Worm (Caenorhabditis elegans) whole organism, young adult: Measurements from ENCODE around the gene nhx-9.

Source experiments
- B0019.2 ChIP-seq: fragments of 200-800 bp; sonication (Bioruptor generic); conservative IDR thresholded peaks from 2 replicates; pipeline ENCODE4 v1.3.6; 2022; ENCODE audit warnings: missing genetic modification reagents, missing genetic modification characterization, missing compliant biosample characterization
- B0336.3 ChIP-seq: fragments of 200-800 bp; sonication (Bioruptor generic); IDR thresholded peaks from 2 replicates; pipeline ENCODE4 v1.3.6; 2022; ENCODE audit warnings: missing genetic modification characterization, missing compliant biosample characterization
- C17E4.6 ChIP-seq: fragments of 200-800 bp; sonication (Bioruptor generic); IDR thresholded peaks from 2 replicates; pipeline ENCODE4 v1.3.6; 2022; ENCODE audit warnings: missing genetic modification reagents, missing genetic modification characterization, missing compliant biosample characterization
- F23B12.7 ChIP-seq: sonication (generic microtip); optimal IDR thresholded peaks from 2 replicates; lab custom pipeline; 2017; ENCODE audit warnings: missing genetic modification characterization, mild to moderate bottlenecking, missing compliant biosample characterization, antibody characterized with exemption, moderate library complexity; ENCODE audit not compliant: insufficient read depth
- F33H1.4 ChIP-seq: fragments of 200-800 bp; sonication (Bioruptor generic); IDR thresholded peaks from 2 replicates; pipeline ENCODE4 v1.3.6; 2022; ENCODE audit warnings: missing genetic modification reagents, missing genetic modification characterization, missing compliant biosample characterization
- F52B5.7 ChIP-seq: sonication (generic microtip); optimal IDR thresholded peaks from 2 replicates; lab custom pipeline; 2016; ENCODE audit warnings: mild to moderate bottlenecking, missing genetic modification characterization, missing compliant biosample characterization
- F55B11.4 ChIP-seq: sonication (generic microtip); optimal IDR thresholded peaks from 2 replicates; lab custom pipeline; 2016; ENCODE audit warnings: missing compliant biosample characterization, missing genetic modification characterization, borderline replicate concordance; ENCODE audit not compliant: insufficient read depth
- F57A8.1 ChIP-seq: fragments of 200-800 bp; sonication (Bioruptor generic); optimal IDR thresholded peaks from 2 replicates; lab custom pipeline; 2018; ENCODE audit warnings: mild to moderate bottlenecking, missing genetic modification characterization, moderate library complexity, missing compliant biosample characterization
- K12H6.12 ChIP-seq: fragments of 200-800 bp; sonication (Bioruptor generic); optimal IDR thresholded peaks from 2 replicates; lab custom pipeline; 2018; ENCODE audit warnings: mild to moderate bottlenecking, missing genetic modification characterization, missing compliant biosample characterization
- T07F8.4 ChIP-seq: sonication (generic microtip); optimal IDR thresholded peaks from 2 replicates; lab custom pipeline; 2016; ENCODE audit warnings: mild to moderate bottlenecking, missing genetic modification characterization, moderate library complexity, missing compliant biosample characterization
- T26A5.8 ChIP-seq: sonication (generic microtip); optimal IDR thresholded peaks from 2 replicates; lab custom pipeline; 2016; ENCODE audit warnings: missing genetic modification characterization, missing compliant biosample characterization
- Y67H2A.10 ChIP-seq: fragments of 200-800 bp; sonication (Bioruptor generic); conservative IDR thresholded peaks from 2 replicates; pipeline ENCODE4 v1.3.6; 2022; ENCODE audit warnings: missing genetic modification reagents, missing genetic modification characterization, missing compliant biosample characterization
- Y79H2A.3 ChIP-seq: fragments of 200-800 bp; sonication (Bioruptor generic); conservative IDR thresholded peaks from 2 replicates; pipeline ENCODE4 v1.3.6; 2022; ENCODE audit warnings: missing genetic modification reagents, missing genetic modification characterization, missing compliant biosample characterization
- ama-1 ChIP-seq, 3 experiments: fragments of 150-350 bp in 1 of 3; sonication (generic microtip) in 2 of 3; optimal IDR thresholded peaks; 2 replicates each; lab custom pipeline; 2014 to 2018; ENCODE audit warnings: missing biosample characterization in 2 of 3, missing genetic modification characterization in 2 of 3, missing genetic modification reagents in 2 of 3
- attf-5 ChIP-seq: fragments of 200-800 bp; sonication (Bioruptor generic); optimal IDR thresholded peaks from 2 replicates; lab custom pipeline; 2018; ENCODE audit warnings: mild to moderate bottlenecking, missing genetic modification characterization, missing compliant biosample characterization
- cebp-1 ChIP-seq, 2 experiments: fragments of 200-800 bp in 1 of 2; sonication (Bioruptor generic) in 1 of 2; sonication (generic microtip) in 1 of 2; IDR thresholded peaks in 1 of 2; optimal IDR thresholded peaks in 1 of 2; 2 replicates each; pipeline versions ENCODE4 v1.3.6 to Lab custom; 2017 to 2022; ENCODE audit warnings: missing compliant biosample characterization in 2 of 2, missing genetic modification characterization in 2 of 2, mild to moderate bottlenecking in 1 of 2, missing genetic modification reagents in 1 of 2, moderate library complexity in 1 of 2
- ceh-27 ChIP-seq: fragments of 200-800 bp; sonication (Bioruptor generic); optimal IDR thresholded peaks from 2 replicates; lab custom pipeline; 2018; ENCODE audit warnings: mild to moderate bottlenecking, missing genetic modification characterization, moderate library complexity, missing compliant biosample characterization
- ceh-58 ChIP-seq: fragments of 200-800 bp; sonication (Bioruptor generic); IDR thresholded peaks from 2 replicates; pipeline ENCODE4 v1.3.6; 2022; ENCODE audit warnings: missing genetic modification characterization, missing compliant biosample characterization
- ceh-79 ChIP-seq: sonication (generic microtip); optimal IDR thresholded peaks from 2 replicates; lab custom pipeline; 2017; ENCODE audit warnings: mild to moderate bottlenecking, missing genetic modification characterization, missing compliant biosample characterization
- ekl-4 ChIP-seq: fragments of 200-800 bp; sonication (Bioruptor generic); IDR thresholded peaks from 2 replicates; pipeline ENCODE4 v1.3.6; 2022; ENCODE audit warnings: missing genetic modification reagents, missing genetic modification characterization, missing compliant biosample characterization
- ets-4 ChIP-seq: fragments of 200-800 bp; sonication (Bioruptor generic); optimal IDR thresholded peaks from 2 replicates; lab custom pipeline; 2018; ENCODE audit warnings: mild to moderate bottlenecking, missing genetic modification characterization, missing compliant biosample characterization
- hrde-1 ChIP-seq: sonication (generic microtip); optimal IDR thresholded peaks from 2 replicates; lab custom pipeline; 2016; ENCODE audit warnings: missing genetic modification characterization, mild to moderate bottlenecking, missing compliant biosample characterization, moderate library complexity, missing genotype, missing genetic modification reagents, borderline replicate concordance
- hsf-1 ChIP-seq: fragments of 200-800 bp; sonication (Bioruptor generic); IDR thresholded peaks from 2 replicates; pipeline ENCODE4 v1.3.6; 2022; ENCODE audit warnings: missing genetic modification reagents, missing genetic modification characterization, missing compliant biosample characterization
- let-607 ChIP-seq, 2 experiments: fragments of 200-800 bp in 1 of 2; sonication (Bioruptor generic) in 1 of 2; sonication (generic microtip) in 1 of 2; optimal IDR thresholded peaks; 2 replicates each; lab custom pipeline; 2016 to 2018; ENCODE audit warnings: mild to moderate bottlenecking in 2 of 2, missing compliant biosample characterization in 2 of 2, missing genetic modification characterization in 2 of 2, moderate library complexity in 2 of 2, missing genotype in 1 of 2
- lin-40 ChIP-seq: sonication (generic microtip); optimal IDR thresholded peaks from 2 replicates; lab custom pipeline; 2016; ENCODE audit warnings: missing genetic modification characterization, mild to moderate bottlenecking, missing compliant biosample characterization, missing genotype, missing genetic modification reagents
- lin-54 ChIP-seq: fragments of 200-800 bp; sonication (Bioruptor generic); optimal IDR thresholded peaks from 2 replicates; lab custom pipeline; 2018; ENCODE audit warnings: mild to moderate bottlenecking, missing genetic modification characterization, missing compliant biosample characterization
- lir-1 ChIP-seq: fragments of 200-800 bp; sonication (Bioruptor generic); conservative IDR thresholded peaks from 2 replicates; pipeline ENCODE4 v1.3.6; 2022; ENCODE audit warnings: missing genetic modification reagents, missing genetic modification characterization, missing compliant biosample characterization
- madf-3 ChIP-seq: fragments of 200-800 bp; sonication (Bioruptor generic); IDR thresholded peaks from 2 replicates; pipeline ENCODE4 v1.3.6; 2022; ENCODE audit warnings: missing genetic modification reagents, missing genetic modification characterization, missing compliant biosample characterization
- madf-6 ChIP-seq: fragments of 200-800 bp; sonication (Bioruptor generic); IDR thresholded peaks from 2 replicates; pipeline ENCODE4 v1.3.6; 2022; ENCODE audit warnings: missing genetic modification reagents, missing genetic modification characterization, missing compliant biosample characterization
- mcd-1 ChIP-seq: fragments of 200-800 bp; sonication (Bioruptor generic); IDR thresholded peaks from 2 replicates; pipeline ENCODE4 v1.3.6; 2022; ENCODE audit warnings: missing genetic modification reagents, missing genetic modification characterization, missing compliant biosample characterization
- mel-28 ChIP-seq: sonication (generic microtip); optimal IDR thresholded peaks from 2 replicates; lab custom pipeline; 2016; ENCODE audit warnings: borderline replicate concordance, mild to moderate bottlenecking, missing genetic modification characterization, missing compliant biosample characterization
- nfya-2 ChIP-seq: fragments of 200-800 bp; sonication (Bioruptor generic); IDR thresholded peaks from 2 replicates; pipeline ENCODE4 v1.3.6; 2022; ENCODE audit warnings: missing genetic modification reagents, missing genetic modification characterization, missing compliant biosample characterization
- nfyb-1 ChIP-seq: fragments of 200-800 bp; sonication (Bioruptor generic); IDR thresholded peaks from 2 replicates; pipeline ENCODE4 v1.3.6; 2022; ENCODE audit warnings: missing genetic modification reagents, missing genetic modification characterization, missing compliant biosample characterization
- nhr-120 ChIP-seq: fragments of 200-800 bp; sonication (Bioruptor generic); IDR thresholded peaks from 2 replicates; pipeline ENCODE4 v1.3.6; 2022; ENCODE audit warnings: missing genetic modification characterization, missing compliant biosample characterization
- repo-1 ChIP-seq: sonication (generic microtip); optimal IDR thresholded peaks from 2 replicates; lab custom pipeline; 2017; ENCODE audit warnings: mild to moderate bottlenecking, missing genetic modification characterization, missing compliant biosample characterization
- sea-2 ChIP-seq: fragments of 200-800 bp; sonication (Bioruptor generic); IDR thresholded peaks from 2 replicates; pipeline ENCODE4 v1.3.6; 2022; ENCODE audit warnings: missing genetic modification characterization, missing compliant biosample characterization
- snpc-4 ChIP-seq, 5 experiments: fragments of 150-350 bp in 1 of 5; sonication (generic microtip) in 4 of 5; optimal IDR thresholded peaks; 2 replicates each; lab custom pipeline; 2014 to 2018; ENCODE audit warnings: missing genetic modification characterization in 5 of 5, missing biosample characterization in 3 of 5, antibody characterized with exemption in 2 of 5, mild to moderate bottlenecking in 2 of 5, missing compliant biosample characterization in 2 of 5, missing genotype in 2 of 5, moderate library complexity in 2 of 5, missing genetic modification reagents in 1 of 5
- sptf-2 ChIP-seq: fragments of 200-800 bp; sonication (Bioruptor generic); optimal IDR thresholded peaks from 2 replicates; lab custom pipeline; 2018; ENCODE audit warnings: mild to moderate bottlenecking, missing genetic modification characterization, missing compliant biosample characterization
- tbp1 ChIP-seq: fragments of 200-800 bp; sonication (Bioruptor generic); optimal IDR thresholded peaks from 2 replicates; lab custom pipeline; 2018; ENCODE audit warnings: mild to moderate bottlenecking, missing genetic modification characterization, missing compliant biosample characterization
- tlf-1 ChIP-seq: fragments of 200-800 bp; sonication (Bioruptor generic); optimal IDR thresholded peaks from 2 replicates; lab custom pipeline; 2018; ENCODE audit warnings: mild to moderate bottlenecking, missing genetic modification characterization, missing compliant biosample characterization
- xnd-1 ChIP-seq: sonication (generic microtip); optimal IDR thresholded peaks from 2 replicates; lab custom pipeline; 2016; ENCODE audit warnings: missing genotype, missing genetic modification reagents, missing genetic modification characterization, missing compliant biosample characterization
- zim-3 ChIP-seq: sonication (generic microtip); optimal IDR thresholded peaks from 2 replicates; lab custom pipeline; 2017; ENCODE audit warnings: mild to moderate bottlenecking, missing genetic modification characterization, moderate library complexity, missing compliant biosample characterization
- ztf-22 ChIP-seq: fragments of 200-800 bp; sonication (Bioruptor generic); optimal IDR thresholded peaks from 2 replicates; lab custom pipeline; 2018; ENCODE audit warnings: mild to moderate bottlenecking, missing genetic modification characterization, moderate library complexity, missing compliant biosample characterization
- ztf-26 ChIP-seq: sonication (generic microtip); optimal IDR thresholded peaks from 2 replicates; lab custom pipeline; 2017; ENCODE audit warnings: missing genetic modification characterization, missing compliant biosample characterization

The nhx-9 gene

ce11 chrIV:11959573-11959972 is 28.9 kb downstream of the nhx-9 start, which contains the start of gene tgt-1:
TSS of gene tgt-1 (minus strand) at chrIV:11959804.
- TF ChIP-seq repo-1 (tag; lab: Kevin White, UChicago) (peak; percentile 3), B0019.2 (GFP tag; lab: Robert Waterston, UW) (no peak), mel-28 (tag; lab: Kevin White, UChicago) (no peak), B0336.3 (GFP tag; lab: Robert Waterston, UW) (peak; percentile 60; the same call in 1 of the 2 replicates), ceh-27 (no peak), C17E4.6 (no peak), cebp-1 (GFP tag; IDR thresholded peaks at IDR 0.05; lab: Robert Waterston, UW) (no peak), cebp-1 (tag; optimal IDR thresholded peaks at IDR 0.05; lab: Kevin White, UChicago) (peak; percentile 29), ceh-58 (no peak), tlf-1 (GFP tag; lab: Kevin White, UChicago) (peak; percentile 16), F55B11.4 (no peak), ekl-4 (GFP tag; lab: Robert Waterston, UW) (no peak; the same call in 1 of the 2 replicates), ztf-22 (no peak), snpc-4 (GFP tag; optimal IDR thresholded peaks at IDR 0.05; lab: Kevin White, UChicago) (no peak), snpc-4 (tag; optimal IDR thresholded peaks at IDR 0.05; lab: Kevin White, UChicago) (peak in 2 of 4 experiments; percentile 3 to 40), madf-6 (GFP tag; lab: Robert Waterston, UW) (peak; percentile 41), nfyb-1 (GFP tag; lab: Robert Waterston, UW) (peak; percentile 66), T07F8.4 (tag; lab: Kevin White, UChicago) (no peak), ama-1 (optimal IDR thresholded peaks at IDR 0.05; lab: Kevin White, UChicago) (no peak), ama-1 (GFP tag; optimal IDR thresholded peaks at IDR 0.05; lab: Kevin White, UChicago) (peak in 1 of 2 experiments; percentile 49), F57A8.1 (GFP tag; lab: Kevin White, UChicago) (no peak), hsf-1 (0 out of 2 replicates have a peak, but pooled peaks have one; percentile 22), let-607 (tag; optimal IDR thresholded peaks at IDR 0.05; lab: Kevin White, UChicago) (no peak), mcd-1 (GFP tag; lab: Robert Waterston, UW) (0 out of 2 replicates have a peak, but pooled peaks have one; percentile 13), sea-2 (GFP tag; lab: Robert Waterston, UW) (no peak), F23B12.7 (tag; lab: Kevin White, UChicago) (no peak), madf-3 (GFP tag; lab: Robert Waterston, UW) (peak; percentile 82), lin-40 (tag; lab: Kevin White, UChicago) (no peak), tbp1 (GFP tag; lab: Kevin White, UChicago) (peak; percentile 7), K12H6.12 (tag; lab: Kevin White, UChicago) (no peak), hrde-1 (no peak)

ce11 chrIV:11961485-11962255 is 31.0 kb downstream of the nhx-9 start, which contains the start of gene ZK829.7:
TSS of gene ZK829.7 (minus strand) at chrIV:11961535.
- TF ChIP-seq lir-1 (GFP tag; lab: Robert Waterston, UW) (0 out of 2 replicates have a peak, but pooled peaks have one; percentile 38), madf-3 (GFP tag; lab: Robert Waterston, UW) (no peak), tlf-1 (GFP tag; lab: Kevin White, UChicago) (peak; percentile 29), lin-54 (GFP tag; lab: Kevin White, UChicago) (peak; percentile 96), B0336.3 (GFP tag; lab: Robert Waterston, UW) (peak; percentile 50; the same call in 1 of the 2 replicates), F33H1.4 (GFP tag; lab: Robert Waterston, UW) (peak; percentile 67), sptf-2 (GFP tag; lab: Kevin White, UChicago) (no peak), zim-3 (tag; lab: Kevin White, UChicago) (no peak), T26A5.8 (tag; lab: Kevin White, UChicago) (no peak), Y79H2A.3 (GFP tag; lab: Robert Waterston, UW) (no peak), ets-4 (GFP tag; lab: Kevin White, UChicago) (no peak), nhr-120 (no peak), ekl-4 (GFP tag; lab: Robert Waterston, UW) (peak; percentile 38; the same call in 1 of the 2 replicates), ceh-79 (tag; lab: Kevin White, UChicago) (no peak), hsf-1 (no peak), Y67H2A.10 (GFP tag; lab: Robert Waterston, UW) (no peak), attf-5 (no peak), xnd-1 (tag; lab: Kevin White, UChicago) (peak; percentile 45), F52B5.7 (tag; lab: Kevin White, UChicago) (no peak), ztf-26 (tag; lab: Kevin White, UChicago) (no peak), nfya-2 (GFP tag; lab: Robert Waterston, UW) (no peak)
